Worm (Caenorhabditis elegans): ENCODE measurements around the gene F19G12.3.

ce11 chrX:1381565-1381964 is 43.0 kb upstream of the F19G12.3 start, which contains the start of gene F56C3.10:
- TF ChIP-seq fos-1 (tag; optimal IDR thresholded peaks at IDR 0.05) (no peak), peb-1 (tag; optimal IDR thresholded peaks at IDR 0.05) (no peak), mbf-1 (tag; optimal IDR thresholded peaks at IDR 0.05) (no peak), nhr-11 (tag; optimal IDR thresholded peaks at IDR 0.05) (no peak), aly-2 (tag; optimal IDR thresholded peaks at IDR 0.05) (no peak), lin-39 (tag; optimal IDR thresholded peaks at IDR 0.05) (no peak), ztf-4 (tag; optimal IDR thresholded peaks at IDR 0.05) (no peak), ceh-16 (tag; optimal IDR thresholded peaks at IDR 0.05) (no peak), blmp-1 (tag; optimal IDR thresholded peaks at IDR 0.05; ENCODE audit: insufficient read depth) (no peak)

Measured in whole organism, L2 larva.